Worm (Caenorhabditis elegans): Measurements from ENCODE around the gene fdgt-2.

ce11 chrII:8440097-8440496 is 22.7 kb downstream of the fdgt-2 start:
- TF ChIP-seq ceh-9 (tag; optimal IDR thresholded peaks at IDR 0.05) (no peak), skn-1 (tag; optimal IDR thresholded peaks at IDR 0.05) (no peak), nhr-237 (tag; optimal IDR thresholded peaks at IDR 0.05) (no peak), pha-4 (tag; optimal IDR thresholded peaks at IDR 0.05) (no peak), ceh-82 (tag; optimal IDR thresholded peaks at IDR 0.05) (no peak)

Data from whole organism, L3 larva.